Worm (Caenorhabditis elegans): ENCODE data around the gene mrpl-22.

DNA sequence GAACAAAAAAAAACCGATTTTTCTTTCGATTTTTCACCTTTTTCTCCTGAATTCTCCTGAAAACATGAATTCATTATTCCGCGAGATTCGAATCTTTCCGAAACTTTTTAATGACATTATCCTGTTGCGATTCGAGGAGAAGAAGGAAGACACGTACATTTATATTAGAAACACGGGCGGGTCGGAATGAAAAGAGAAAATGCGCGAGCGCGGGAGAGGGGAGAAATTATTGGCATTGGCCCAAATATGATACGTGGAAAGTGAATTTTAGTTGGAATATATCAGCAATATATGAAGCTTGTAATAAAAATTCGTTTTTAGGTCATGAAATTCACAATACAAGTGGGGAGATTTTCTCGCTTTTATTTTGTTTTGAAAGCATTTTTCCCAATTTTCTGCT lies 38.2 kb downstream of the mrpl-22 start:
- TF ChIP-seq ztf-4 (tag; optimal IDR thresholded peaks at IDR 0.05) (no peak), egl-27 (tag; optimal IDR thresholded peaks at IDR 0.05) (no peak), fkh-10 (GFP tag; optimal IDR thresholded peaks at IDR 0.05) (no peak), nhr-12 (tag; optimal IDR thresholded peaks at IDR 0.05) (no peak), ceh-16 (tag; optimal IDR thresholded peaks at IDR 0.05) (no peak), unc-39 (tag; optimal IDR thresholded peaks at IDR 0.05) (no peak)

Measured in whole organism, L3 larva.